Worm (Caenorhabditis elegans) whole organism, midembryonic: Measurements from ENCODE around the gene Y39A1A.17.

Experiments
- cog-1 ChIP-seq: sonication (generic microtip); optimal IDR thresholded peaks from 2 replicates; lab custom pipeline; 2016; ENCODE audit warnings: missing genetic modification characterization, missing compliant biosample characterization
- flt-1 ChIP-seq: fragments of 200-800 bp; sonication (Bioruptor generic); IDR thresholded peaks from 2 replicates; pipeline ENCODE4 v1.3.6; 2022; ENCODE audit warnings: missing genetic modification characterization, missing compliant biosample characterization
- klf-2 ChIP-seq: fragments of 200-800 bp; sonication (Bioruptor generic); conservative IDR thresholded peaks from 2 replicates; pipeline ENCODE4 v1.3.6; 2022; ENCODE audit warnings: missing genetic modification reagents, missing genetic modification characterization, missing compliant biosample characterization
- ref-1 ChIP-seq: fragments of 200-800 bp; sonication (Bioruptor generic); conservative IDR thresholded peaks from 2 replicates; pipeline ENCODE4 v1.3.6; 2022; ENCODE audit warnings: missing genetic modification reagents, missing genetic modification characterization, missing compliant biosample characterization
- tab-1 ChIP-seq: fragments of 200-800 bp; sonication (Bioruptor generic); IDR thresholded peaks from 2 replicates; pipeline ENCODE4 v1.3.6; 2022; ENCODE audit warnings: missing genetic modification characterization, missing compliant biosample characterization
- ztf-23 ChIP-seq: fragments of 200-800 bp; sonication (Bioruptor generic); IDR thresholded peaks from 2 replicates; pipeline ENCODE4 v1.3.6; 2022; ENCODE audit warnings: missing genetic modification reagents, missing genetic modification characterization, missing compliant biosample characterization

DNA sequence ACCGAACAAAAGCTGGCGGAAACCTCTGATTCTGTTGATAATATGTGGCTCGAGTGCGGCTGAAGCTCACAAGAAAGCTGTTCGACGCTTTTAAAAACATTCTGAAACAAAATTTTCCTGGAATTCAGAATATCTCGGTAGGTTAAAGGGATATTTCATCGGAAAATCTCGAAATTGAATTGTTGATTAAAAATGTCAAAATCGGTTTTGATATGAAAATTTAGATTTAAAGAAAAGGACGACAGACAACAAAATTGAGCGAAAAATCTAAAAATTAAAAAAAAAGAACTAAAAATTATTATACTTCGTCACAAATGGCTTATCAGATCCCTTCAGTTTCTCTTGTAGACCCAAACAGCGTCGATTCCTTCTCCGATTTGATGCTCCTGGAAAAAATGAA is 9.5 kb upstream of the Y39A1A.17 start, which contains the start of gene Y39A1A.20:
- no peak for TF ChIP-seq ztf-23 (GFP tag; lab: Robert Waterston, UW)
- no peak for TF ChIP-seq ref-1
- no peak for TF ChIP-seq cog-1 (tag; lab: Kevin White, UChicago)
- TF ChIP-seq tab-1 (GFP tag; lab: Robert Waterston, UW) = no peak
- no peak for TF ChIP-seq klf-2 (GFP tag; lab: Robert Waterston, UW)
- TF ChIP-seq flt-1 (GFP tag; lab: Robert Waterston, UW) = no peak
